Fruit fly (Drosophila melanogaster) whole organism: ENCODE results near the gene CG45002.

Experiments
- CG8478 ChIP-seq: fragments of >200 bp; optimal IDR thresholded peaks from 2 replicates; lab custom pipeline; 2018; ENCODE audit warnings: inconsistent platforms
- pan ChIP-seq: fragments of >200 bp; optimal IDR thresholded peaks from 2 replicates; lab custom pipeline; 2017

DNA sequence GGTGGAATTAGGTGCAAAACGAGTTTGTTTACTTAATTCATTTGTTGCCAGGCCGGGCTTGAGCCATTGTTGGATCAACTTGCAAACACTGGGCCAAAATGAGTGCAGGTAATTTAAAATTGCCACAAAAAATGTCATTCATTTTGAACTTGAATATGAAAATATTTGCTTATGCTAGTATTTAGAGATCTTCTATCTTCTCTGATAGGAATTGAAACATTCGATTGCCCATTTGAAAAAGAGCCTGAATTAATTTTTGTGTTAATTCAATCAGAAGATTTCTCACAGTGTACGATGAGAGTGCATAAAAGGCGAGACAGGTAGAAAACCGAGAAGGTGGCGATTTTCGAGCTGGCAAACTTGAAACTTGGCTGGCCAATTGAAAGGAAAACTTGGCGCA, 100.0 kb downstream of the CG45002 start:
- TF ChIP-seq pan = no peak
- no peak for TF ChIP-seq CG8478 (lab: Kevin White, UChicago)
